Fruit fly (Drosophila melanogaster) whole organism, pupa: ENCODE results near the gene CG34268.

ENCODE experiments used
- CG12605 ChIP-seq: fragments of 200-800 bp; sonication (Bioruptor generic); IDR thresholded peaks from 2 replicates; pipeline ENCODE4 v1.3.6; 2022; ENCODE audit warnings: missing biosample characterization, missing genetic modification characterization
- CG13204 ChIP-seq: fragments of 200-800 bp; sonication (Bioruptor generic); optimal IDR thresholded peaks from 2 replicates; lab custom pipeline; 2018; ENCODE audit warnings: missing biosample characterization, mild to moderate bottlenecking, missing genetic modification characterization, moderate library complexity
- CG34367 ChIP-seq: fragments of 200-800 bp; sonication (Bioruptor generic); optimal IDR thresholded peaks from 2 replicates; lab custom pipeline; 2018; ENCODE audit warnings: missing biosample characterization, mild to moderate bottlenecking, missing genetic modification characterization
- CG4496 ChIP-seq: fragments of 200-800 bp; sonication (Bioruptor generic); IDR thresholded peaks from 3 replicates; pipeline ENCODE4 v1.3.6; 2022; ENCODE audit warnings: missing biosample characterization, missing genetic modification characterization
- CG8159 ChIP-seq: fragments of 200-800 bp; sonication (Bioruptor generic); optimal IDR thresholded peaks from 3 replicates; lab custom pipeline; 2018; ENCODE audit warnings: missing biosample characterization, mild to moderate bottlenecking, missing genetic modification characterization, moderate library complexity
- CG9948 ChIP-seq: fragments of 200-800 bp; sonication (Bioruptor generic); optimal IDR thresholded peaks from 2 replicates; lab custom pipeline; 2018; ENCODE audit warnings: missing biosample characterization, mild to moderate bottlenecking, missing genetic modification characterization, moderate library complexity
- EcR ChIP-seq: fragments of 200-800 bp; sonication (Bioruptor generic); optimal IDR thresholded peaks from 3 replicates; lab custom pipeline; 2019; ENCODE audit warnings: missing biosample characterization, missing genetic modification characterization, mild to moderate bottlenecking, moderate library complexity, missing genetic modification reagents
- Ets98B ChIP-seq: fragments of 200-800 bp; sonication (Bioruptor generic); IDR thresholded peaks from 2 replicates; pipeline ENCODE4 v1.3.6; 2022; ENCODE audit warnings: missing biosample characterization, missing genetic modification characterization
- Pif1A ChIP-seq: fragments of 200-800 bp; sonication (Bioruptor generic); optimal IDR thresholded peaks from 3 replicates; lab custom pipeline; 2016; ENCODE audit warnings: missing biosample characterization, missing genetic modification characterization
- fd96Ca ChIP-seq: fragments of 200-800 bp; sonication (Bioruptor generic); IDR thresholded peaks from 3 replicates; pipeline ENCODE4 v1.3.6; 2022; ENCODE audit warnings: missing biosample characterization, missing genetic modification characterization

DNA sequence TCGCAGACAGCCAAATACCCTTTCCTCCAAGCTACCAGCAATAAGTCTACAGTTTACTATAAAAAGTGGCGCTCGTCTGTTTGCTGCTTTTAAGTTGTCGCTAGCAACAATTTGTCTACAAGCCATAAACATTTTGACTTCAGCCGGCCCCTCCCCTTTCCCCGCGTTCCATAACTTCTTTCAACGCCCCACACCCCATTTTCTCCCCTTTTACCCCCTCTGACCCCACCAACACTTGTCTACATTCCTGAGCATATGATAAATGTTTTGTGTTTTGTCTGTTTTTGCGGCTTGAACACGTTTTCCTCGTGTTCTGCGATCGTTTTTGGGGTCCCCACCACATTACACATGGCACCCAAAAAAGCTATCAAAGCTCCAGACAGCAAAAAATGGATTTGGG lies 12.9 kb downstream of the CG34268 start:
- TF ChIP-seq CG4496 (GFP tag; lab: Robert Waterston, UW) (no peak), CG8159 (no peak), fd96Ca (no peak), Pif1A (GFP tag; lab: Kevin White, UChicago) (no peak), CG34367 (tag; lab: Kevin White, UChicago) (no peak), CG12605 (GFP tag; lab: Robert Waterston, UW) (no peak), CG9948 (tag; lab: Kevin White, UChicago) (no peak), Ets98B (no peak), EcR (GFP tag; lab: Kevin White, UChicago) (no peak), CG13204 (GFP tag; lab: Kevin White, UChicago) (no peak)
